Fruit fly (Drosophila melanogaster) whole organism, prepupa: ENCODE measurements around the gene Gr28a.

Experiments
- CG10631 ChIP-seq: fragments of 200-800 bp; sonication (Bioruptor generic); optimal IDR thresholded peaks from 2 replicates; lab custom pipeline; 2016; ENCODE audit warnings: missing biosample characterization, missing genetic modification characterization
- CG16779 ChIP-seq: fragments of 200-800 bp; sonication (Bioruptor generic); optimal IDR thresholded peaks from 3 replicates; lab custom pipeline; 2017; ENCODE audit warnings: missing biosample characterization, mild to moderate bottlenecking, missing genetic modification characterization
- CG6808 ChIP-seq: fragments of 200-800 bp; sonication (Bioruptor generic); optimal IDR thresholded peaks from 3 replicates; lab custom pipeline; 2017; ENCODE audit warnings: missing biosample characterization, missing genetic modification characterization, mild to moderate bottlenecking, moderate library complexity, missing genetic modification reagents
- Gug ChIP-seq: fragments of 200-800 bp; sonication (Bioruptor generic); IDR thresholded peaks from 2 replicates; pipeline ENCODE4 v1.3.6; 2022; ENCODE audit warnings: missing biosample characterization, missing genetic modification characterization
- Hr39 ChIP-seq: fragments of 200-800 bp; sonication (Bioruptor generic); optimal IDR thresholded peaks from 2 replicates; lab custom pipeline; 2016; ENCODE audit warnings: missing biosample characterization, missing genetic modification characterization
- Met ChIP-seq: fragments of 200-800 bp; sonication (Bioruptor generic); optimal IDR thresholded peaks from 3 replicates; lab custom pipeline; 2016; ENCODE audit warnings: missing biosample characterization, missing genetic modification characterization
- OdsH ChIP-seq: fragments of 200-800 bp; sonication (Bioruptor generic); optimal IDR thresholded peaks from 3 replicates; lab custom pipeline; 2016; ENCODE audit warnings: missing biosample characterization, missing genetic modification characterization
- esn ChIP-seq: fragments of 200-800 bp; sonication (Bioruptor generic); optimal IDR thresholded peaks from 2 replicates; lab custom pipeline; 2016; ENCODE audit warnings: missing biosample characterization, mild to moderate bottlenecking, missing genetic modification characterization, moderate library complexity
- fkh ChIP-seq: fragments of 200-800 bp; sonication (Bioruptor generic); optimal IDR thresholded peaks from 3 replicates; lab custom pipeline; 2017; ENCODE audit warnings: missing biosample characterization, mild to moderate bottlenecking, missing genetic modification characterization, moderate library complexity

DNA sequence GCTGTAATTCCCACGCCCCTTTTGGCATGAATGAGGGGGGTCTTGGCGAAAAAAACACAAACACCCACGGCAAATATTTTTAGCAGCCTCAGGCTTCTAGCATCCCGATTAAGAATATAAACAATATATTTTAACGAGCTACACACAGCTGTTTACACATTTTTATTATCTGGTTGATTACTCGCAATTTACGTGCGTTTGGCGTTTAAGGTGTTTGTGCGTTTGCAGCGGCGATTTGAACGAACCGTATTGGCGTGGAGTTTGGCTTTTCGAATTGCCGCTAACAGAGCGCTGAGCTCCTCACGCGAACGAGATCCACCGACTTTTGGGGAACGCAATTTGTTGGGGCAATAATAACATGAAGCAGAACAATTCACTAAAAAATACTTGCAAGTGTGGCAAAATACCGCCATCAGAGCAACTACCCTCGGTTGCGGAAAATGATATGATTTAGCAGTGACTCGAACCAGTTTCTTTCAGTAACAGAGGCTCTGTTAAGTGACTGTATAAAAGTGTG lies 42.0 kb upstream of the Gr28a start, which contains the start of gene Ziz:
- no peak for TF ChIP-seq CG10631 (GFP tag; lab: Kevin White, UChicago)
- TF ChIP-seq Gug (GFP tag; lab: Robert Waterston, UW): no peak
- TF ChIP-seq fkh (GFP tag; lab: Kevin White, UChicago): peak; percentile 78
- TF ChIP-seq Hr39: no peak
- no peak for TF ChIP-seq CG6808
- TF ChIP-seq Met (GFP tag; lab: Kevin White, UChicago): no peak
- no peak for TF ChIP-seq CG16779 (tag; lab: Kevin White, UChicago)
- TF ChIP-seq OdsH (GFP tag; lab: Kevin White, UChicago): no peak
- TF ChIP-seq esn: peak; percentile 13
